Fruit fly (Drosophila melanogaster) whole organism, embryonic: Measurements from ENCODE around the gene mgr.

Experiments used
- Atf3 ChIP-seq: fragments of 200-800 bp; sonication (Bioruptor generic); optimal IDR thresholded peaks from 3 replicates; lab custom pipeline; 2016; ENCODE audit warnings: missing biosample characterization, missing genetic modification characterization
- CG10267 ChIP-seq: fragments of 200-800 bp; sonication (Bioruptor generic); optimal IDR thresholded peaks from 2 replicates; lab custom pipeline; 2018; ENCODE audit warnings: missing biosample characterization, mild to moderate bottlenecking, missing genetic modification characterization, moderate library complexity
- CG12299 ChIP-seq: fragments of 200-800 bp; sonication (Bioruptor generic); optimal IDR thresholded peaks from 2 replicates; lab custom pipeline; 2018; ENCODE audit warnings: missing biosample characterization, mild to moderate bottlenecking, missing genetic modification characterization
- CG1233 ChIP-seq: fragments of 200-800 bp; sonication (Bioruptor generic); optimal IDR thresholded peaks from 4 replicates; lab custom pipeline; 2018; ENCODE audit warnings: missing biosample characterization, mild to moderate bottlenecking, missing genetic modification characterization
- CG12659 ChIP-seq: fragments of 200-800 bp; sonication (Bioruptor generic); optimal IDR thresholded peaks from 3 replicates; lab custom pipeline; 2017; ENCODE audit warnings: mild to moderate bottlenecking, missing biosample characterization, missing genetic modification reagents, missing genetic modification characterization
- CG13624 ChIP-seq: fragments of 200-800 bp; sonication (Bioruptor generic); optimal IDR thresholded peaks from 2 replicates; lab custom pipeline; 2016; ENCODE audit warnings: missing biosample characterization, missing genetic modification characterization
- CG1602 ChIP-seq: fragments of 200-800 bp; sonication (Bioruptor generic); optimal IDR thresholded peaks from 3 replicates; lab custom pipeline; 2016; ENCODE audit warnings: missing biosample characterization, missing genetic modification characterization
- CG17361 ChIP-seq: fragments of 200-800 bp; sonication (Bioruptor generic); IDR thresholded peaks from 3 replicates; pipeline ENCODE4 v1.3.6; 2022; ENCODE audit warnings: missing biosample characterization, missing genetic modification characterization
- CG17385 ChIP-seq: fragments of 200-800 bp; sonication (Bioruptor generic); optimal IDR thresholded peaks from 3 replicates; lab custom pipeline; 2018; ENCODE audit warnings: missing biosample characterization, mild to moderate bottlenecking, missing genetic modification characterization
- CG17802 ChIP-seq: fragments of 200-800 bp; sonication (Bioruptor generic); optimal IDR thresholded peaks from 2 replicates; lab custom pipeline; 2018; ENCODE audit warnings: missing biosample characterization, mild to moderate bottlenecking, missing genetic modification characterization, moderate library complexity
- CG1792 ChIP-seq: fragments of 200-800 bp; sonication (Bioruptor generic); optimal IDR thresholded peaks from 2 replicates; lab custom pipeline; 2016; ENCODE audit warnings: missing biosample characterization, missing genetic modification characterization
- CG18011 ChIP-seq: fragments of 200-800 bp; sonication (Bioruptor generic); optimal IDR thresholded peaks from 2 replicates; lab custom pipeline; 2017; ENCODE audit warnings: missing biosample characterization, missing genetic modification characterization, mild to moderate bottlenecking, moderate library complexity, missing genotype
- CG18764 ChIP-seq: fragments of 200-800 bp; sonication (Bioruptor generic); optimal IDR thresholded peaks from 3 replicates; lab custom pipeline; 2016; ENCODE audit warnings: missing biosample characterization, missing genetic modification characterization
- CG30431 ChIP-seq: fragments of 200-800 bp; sonication (Bioruptor generic); optimal IDR thresholded peaks from 2 replicates; lab custom pipeline; 2017; ENCODE audit warnings: missing biosample characterization, missing genetic modification characterization
- CG31365 ChIP-seq: fragments of 200-800 bp; sonication (Bioruptor generic); optimal IDR thresholded peaks from 2 replicates; lab custom pipeline; 2018; ENCODE audit warnings: missing biosample characterization, mild to moderate bottlenecking, missing genetic modification characterization
- CG3163 ChIP-seq: fragments of 200-800 bp; sonication (Bioruptor generic); optimal IDR thresholded peaks from 3 replicates; lab custom pipeline; 2016; ENCODE audit warnings: missing biosample characterization, missing genetic modification characterization
- CG32532 ChIP-seq: fragments of 200-800 bp; sonication (Bioruptor generic); IDR thresholded peaks from 2 replicates; pipeline ENCODE4 v1.3.6; 2022; ENCODE audit warnings: missing biosample characterization, missing genetic modification characterization
- CG34422 ChIP-seq: fragments of 200-800 bp; sonication (Bioruptor generic); IDR thresholded peaks from 3 replicates; pipeline ENCODE4 v1.3.6; 2022; ENCODE audit warnings: missing biosample characterization, missing genetic modification characterization
- CG6175 ChIP-seq: fragments of 200-800 bp; sonication (Bioruptor generic); IDR thresholded peaks from 3 replicates; pipeline ENCODE4 v1.3.6; 2022; ENCODE audit warnings: missing biosample characterization, missing genetic modification characterization
- Doc3 ChIP-seq: fragments of 200-800 bp; sonication (Bioruptor generic); IDR thresholded peaks from 3 replicates; pipeline ENCODE4 v1.3.6; 2022; ENCODE audit warnings: missing biosample characterization, missing genetic modification characterization; ENCODE audit not compliant: partially characterized antibody
- H2.0 ChIP-seq: fragments of 200-800 bp; sonication (Bioruptor generic); IDR thresholded peaks from 2 replicates; pipeline ENCODE4 v1.3.6; 2022; ENCODE audit warnings: missing biosample characterization, missing genetic modification characterization
- HmgZ ChIP-seq: fragments of 200-800 bp; sonication (Bioruptor generic); optimal IDR thresholded peaks from 2 replicates; lab custom pipeline; 2018; ENCODE audit warnings: missing biosample characterization, mild to moderate bottlenecking, missing genetic modification characterization
- Lpt ChIP-seq: fragments of >200 bp; optimal IDR thresholded peaks from 2 replicates; lab custom pipeline; 2018; ENCODE audit warnings: missing biosample characterization, missing genetic modification characterization
- Meics ChIP-seq: fragments of 200-800 bp; sonication (Bioruptor generic); optimal IDR thresholded peaks from 2 replicates; lab custom pipeline; 2017; ENCODE audit warnings: missing biosample characterization, mild to moderate bottlenecking, missing genetic modification characterization
- Mrtf ChIP-seq: fragments of 200-800 bp; sonication (Bioruptor generic); IDR thresholded peaks from 3 replicates; pipeline ENCODE4 v1.3.6; 2022; ENCODE audit warnings: missing biosample characterization, missing genetic modification characterization
- NC2α ChIP-seq: fragments of 200-800 bp; sonication (Bioruptor generic); optimal IDR thresholded peaks from 2 replicates; lab custom pipeline; 2016; ENCODE audit warnings: missing biosample characterization, missing genetic modification characterization
- PHDP ChIP-seq: fragments of 200-800 bp; sonication (Bioruptor generic); optimal IDR thresholded peaks from 3 replicates; lab custom pipeline; 2018; ENCODE audit warnings: missing biosample characterization, mild to moderate bottlenecking, missing genetic modification characterization, moderate library complexity
- Rfx ChIP-seq: fragments of 200-800 bp; sonication (Bioruptor generic); IDR thresholded peaks from 2 replicates; pipeline ENCODE4 v1.3.6; 2022; ENCODE audit warnings: missing biosample characterization, missing genetic modification characterization
- Sry-δ ChIP-seq: fragments of 200-800 bp; sonication (Bioruptor generic); optimal IDR thresholded peaks from 2 replicates; lab custom pipeline; 2016; ENCODE audit warnings: missing biosample characterization, missing genetic modification characterization
- Usf ChIP-seq: fragments of 200-800 bp; sonication (Bioruptor generic); optimal IDR thresholded peaks from 2 replicates; lab custom pipeline; 2017; ENCODE audit warnings: missing genotype, missing biosample characterization, missing genetic modification characterization
- ase ChIP-seq: fragments of 200-800 bp; sonication (Bioruptor generic); IDR thresholded peaks from 3 replicates; pipeline ENCODE4 v1.3.6; 2022; ENCODE audit warnings: missing biosample characterization, missing genetic modification characterization
- az2 ChIP-seq: fragments of 200-800 bp; sonication (Bioruptor generic); optimal IDR thresholded peaks from 3 replicates; lab custom pipeline; 2016; ENCODE audit warnings: missing biosample characterization, missing genetic modification characterization
- corto ChIP-seq: fragments of 200-800 bp; sonication (Bioruptor generic); optimal IDR thresholded peaks from 2 replicates; lab custom pipeline; 2016; ENCODE audit warnings: missing biosample characterization, mild to moderate bottlenecking, missing genetic modification characterization, moderate library complexity
- dpn ChIP-seq, 2 experiments: fragments of 200-800 bp; sonication (Bioruptor generic); optimal IDR thresholded peaks; 3 replicates each; lab custom pipeline; 2016; ENCODE audit warnings: missing biosample characterization in 2 of 2, missing genetic modification characterization in 2 of 2
- inv ChIP-seq: fragments of 200-800 bp; sonication (Bioruptor generic); IDR thresholded peaks from 2 replicates; pipeline ENCODE4 v1.3.6; 2022; ENCODE audit warnings: missing biosample characterization, missing genetic modification characterization; ENCODE audit not compliant: partially characterized antibody
- jing ChIP-seq: fragments of 200-800 bp; sonication (Bioruptor generic); optimal IDR thresholded peaks from 2 replicates; lab custom pipeline; 2018; ENCODE audit warnings: missing biosample characterization, mild to moderate bottlenecking, missing genetic modification characterization
- jumu ChIP-seq: fragments of 200-800 bp; sonication (Bioruptor generic); optimal IDR thresholded peaks from 3 replicates; lab custom pipeline; 2016; ENCODE audit warnings: missing biosample characterization, missing genetic modification characterization
- ken ChIP-seq: fragments of 200-800 bp; sonication (Bioruptor generic); IDR thresholded peaks from 3 replicates; pipeline ENCODE4 v1.3.6; 2022; ENCODE audit warnings: missing biosample characterization, missing genetic modification characterization
- maf-S ChIP-seq: fragments of 200-800 bp; sonication (Bioruptor generic); optimal IDR thresholded peaks from 2 replicates; lab custom pipeline; 2016; ENCODE audit warnings: missing biosample characterization, missing genetic modification characterization
- nau ChIP-seq: fragments of 200-800 bp; sonication (Bioruptor generic); optimal IDR thresholded peaks from 3 replicates; lab custom pipeline; 2017; ENCODE audit warnings: missing biosample characterization, mild to moderate bottlenecking, missing genetic modification characterization, missing genetic modification reagents
- pnt ChIP-seq: fragments of 200-800 bp; sonication (Bioruptor generic); optimal IDR thresholded peaks from 3 replicates; lab custom pipeline; 2016; ENCODE audit warnings: missing biosample characterization, missing genetic modification characterization
- pros ChIP-seq: fragments of 200-800 bp; sonication (Bioruptor generic); optimal IDR thresholded peaks from 3 replicates; lab custom pipeline; 2019; ENCODE audit warnings: missing biosample characterization, mild to moderate bottlenecking, missing genetic modification characterization, moderate library complexity
- ranshi ChIP-seq: fragments of 200-800 bp; sonication (Bioruptor generic); IDR thresholded peaks from 2 replicates; pipeline ENCODE4 v1.3.6; 2022; ENCODE audit warnings: missing biosample characterization, missing genetic modification characterization
- row ChIP-seq: fragments of 200-800 bp; sonication (Bioruptor generic); IDR thresholded peaks from 3 replicates; pipeline ENCODE4 v1.3.6; 2022; ENCODE audit warnings: missing biosample characterization, missing genetic modification characterization
- sens-2 ChIP-seq: fragments of 200-800 bp; sonication (Bioruptor generic); IDR thresholded peaks from 2 replicates; pipeline ENCODE4 v1.3.6; 2022; ENCODE audit warnings: missing biosample characterization, missing genetic modification characterization
- slp2 ChIP-seq: fragments of 200-800 bp; sonication (Bioruptor generic); optimal IDR thresholded peaks from 2 replicates; lab custom pipeline; 2016; ENCODE audit warnings: missing biosample characterization, missing genetic modification characterization
- sob ChIP-seq: fragments of 200-800 bp; sonication (Bioruptor generic); IDR thresholded peaks from 2 replicates; pipeline ENCODE4 v1.3.6; 2022; ENCODE audit warnings: missing biosample characterization, missing genetic modification characterization
- sug ChIP-seq: fragments of 200-800 bp; optimal IDR thresholded peaks from 2 replicates; lab custom pipeline; 2019; ENCODE audit warnings: missing biosample characterization, mild to moderate bottlenecking, missing genetic modification characterization, moderate library complexity
- tup ChIP-seq: fragments of 200-800 bp; sonication (Bioruptor generic); optimal IDR thresholded peaks from 2 replicates; lab custom pipeline; 2016; ENCODE audit warnings: missing biosample characterization, mild to moderate bottlenecking, missing genetic modification characterization, moderate library complexity
- wdn ChIP-seq: fragments of 200-800 bp; sonication (Bioruptor generic); IDR thresholded peaks from 2 replicates; pipeline ENCODE4 v1.3.6; 2022; ENCODE audit warnings: missing biosample characterization, missing genetic modification characterization
- zen ChIP-seq: fragments of 200-800 bp; sonication (Bioruptor generic); optimal IDR thresholded peaks from 3 replicates; lab custom pipeline; 2018; ENCODE audit warnings: missing biosample characterization, mild to moderate bottlenecking, missing genetic modification characterization, moderate library complexity

Gene mgr

dm6 chr3R:11392805-11393204 lies 16.9 kb downstream of the mgr start (continued):
- TF ChIP-seq jing (GFP tag; lab: Kevin White, UChicago) = peak; percentile 42
- TF ChIP-seq nau (GFP tag; lab: Kevin White, UChicago) = peak; percentile 56
- TF ChIP-seq CG1233 (GFP tag; lab: Kevin White, UChicago) = peak; percentile 88
- peak; percentile 74; the same call in 1 of the 3 replicates for TF ChIP-seq ken (GFP tag; lab: Robert Waterston, UW)
- TF ChIP-seq corto = no peak
- TF ChIP-seq tup (GFP tag; lab: Kevin White, UChicago) = no peak
- TF ChIP-seq row (GFP tag; lab: Robert Waterston, UW) = no peak
- peak; percentile 67 for TF ChIP-seq CG17385 (GFP tag; lab: Kevin White, UChicago)
- peak; percentile 23 for TF ChIP-seq Atf3
- TF ChIP-seq CG30431 = peak; percentile 86
- TF ChIP-seq pros (GFP tag; lab: Kevin White, UChicago) = peak; percentile 41
- TF ChIP-seq Meics = peak; percentile 60
- peak; percentile 2 to 73 for TF ChIP-seq dpn (GFP tag; optimal IDR thresholded peaks at IDR 0.05; lab: Kevin White, UChicago)
- peak; percentile 83 for TF ChIP-seq sens-2
- TF ChIP-seq CG12659 = peak; percentile 35
- peak; percentile 96 for TF ChIP-seq CG31365
- TF ChIP-seq CG1602 (GFP tag; lab: Kevin White, UChicago) = peak; percentile 16
- peak; percentile 20 for TF ChIP-seq CG12299
- TF ChIP-seq maf-S (GFP tag; lab: Kevin White, UChicago) = peak; percentile 12
- 0 out of 2 replicates have a peak, but pooled peaks have one; percentile 61 for TF ChIP-seq ranshi
- TF ChIP-seq H2.0 (GFP tag; lab: Robert Waterston, UW) = peak; percentile 57
- peak; percentile 46 for TF ChIP-seq CG13624 (GFP tag; lab: Kevin White, UChicago)
- peak; percentile 15 for TF ChIP-seq jumu (GFP tag; lab: Kevin White, UChicago)
- TF ChIP-seq pnt = no peak
- no peak for TF ChIP-seq inv (GFP tag; lab: Robert Waterston, UW)
- no peak for TF ChIP-seq sug (tag; lab: Kevin White, UChicago)
- TF ChIP-seq CG6175 (GFP tag; lab: Robert Waterston, UW) = no peak
- no peak; the same call in 2 of the 3 replicates for TF ChIP-seq CG17361
- no peak for TF ChIP-seq wdn (GFP tag; lab: Robert Waterston, UW)
- peak; percentile 62; the same call in 2 of the 3 replicates for TF ChIP-seq Mrtf (GFP tag; lab: Robert Waterston, UW)
- TF ChIP-seq CG18011 (GFP tag; lab: Kevin White, UChicago) = no peak
- no peak for TF ChIP-seq CG32532
- no peak for TF ChIP-seq Lpt (GFP tag; lab: Kevin White, UChicago)
- peak; percentile 42 for TF ChIP-seq Usf
- peak; percentile 92 for TF ChIP-seq zen
- peak; percentile 2 for TF ChIP-seq CG3163 (GFP tag; lab: Kevin White, UChicago)
- TF ChIP-seq CG17802 = peak; percentile 75
- peak; percentile 47 for TF ChIP-seq CG18764
- no peak for TF ChIP-seq CG1792
- TF ChIP-seq HmgZ (tag; lab: Kevin White, UChicago) = peak; percentile 7
- TF ChIP-seq sob (GFP tag; lab: Robert Waterston, UW) = no peak; the same call in 1 of the 2 replicates
- TF ChIP-seq Doc3 (GFP tag; lab: Robert Waterston, UW) = no peak
- TF ChIP-seq CG34422 = no peak
- TF ChIP-seq Sry-δ (GFP tag; lab: Kevin White, UChicago) = peak; percentile 5
- TF ChIP-seq NC2α (GFP tag; lab: Kevin White, UChicago) = peak; percentile 49
- peak; percentile 32 for TF ChIP-seq az2
- no peak for TF ChIP-seq PHDP (tag; lab: Kevin White, UChicago)
- TF ChIP-seq ase (GFP tag; lab: Robert Waterston, UW) = peak; percentile 61; the same call in 2 of the 3 replicates
- TF ChIP-seq CG10267 (tag; lab: Kevin White, UChicago) = peak; percentile 50
- TF ChIP-seq Rfx (GFP tag; lab: Robert Waterston, UW) = no peak; the same call in 1 of the 2 replicates
- TF ChIP-seq slp2 (GFP tag; lab: Kevin White, UChicago) = peak; percentile 64
